Worm (Caenorhabditis elegans): ENCODE measurements around the gene Y71H2AM.6.

Gene Y71H2AM.6

DNA sequence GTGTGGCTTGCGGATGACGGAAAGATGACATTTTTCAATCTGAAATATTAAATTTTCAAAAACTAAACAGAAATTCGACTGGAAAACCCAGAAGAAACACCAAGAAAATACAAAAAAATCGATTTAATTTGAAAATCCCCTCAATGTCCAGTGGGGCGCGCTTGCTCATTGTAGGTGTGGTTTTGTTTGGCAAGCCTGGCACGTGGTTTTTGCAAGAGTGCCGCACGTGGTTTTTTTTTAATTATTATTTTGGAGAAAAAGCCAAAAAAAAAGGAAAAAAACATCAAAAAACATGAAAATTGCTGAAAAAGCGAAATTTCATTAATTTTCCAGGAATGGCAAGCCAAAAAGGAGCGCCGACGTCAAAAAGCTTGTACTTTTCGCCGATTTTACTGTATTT is 12.2 kb upstream of the Y71H2AM.6 start, which contains the start of gene swsn-3 (continued):
- TF ChIP-seq sup-37 (GFP tag; optimal IDR thresholded peaks at IDR 0.05) (peak; percentile 34), nhr-71 (tag; optimal IDR thresholded peaks at IDR 0.05) (peak; percentile 91), xbp-1 (tag; optimal IDR thresholded peaks at IDR 0.05) (peak; percentile 88), unc-62 (GFP tag; optimal IDR thresholded peaks at IDR 0.05) (no peak), mab-9 (GFP tag; IDR thresholded peaks at IDR 0.05) (no peak), fos-1 (tag; optimal IDR thresholded peaks at IDR 0.05) (peak; percentile 59), lir-3 (tag; optimal IDR thresholded peaks at IDR 0.05; ENCODE audit: poor library complexity) (no peak), elt-2 (tag; optimal IDR thresholded peaks at IDR 0.05) (peak; percentile 68), nhr-77 (tag; optimal IDR thresholded peaks at IDR 0.05) (peak; percentile 73), pqm-1 (tag; optimal IDR thresholded peaks at IDR 0.05) (no peak), ceh-90 (tag; optimal IDR thresholded peaks at IDR 0.05) (peak; percentile 4), nhr-20 (tag; optimal IDR thresholded peaks at IDR 0.05) (peak; percentile 86), efl-3 (GFP tag; optimal IDR thresholded peaks at IDR 0.05) (no peak), efl-1 (optimal IDR thresholded peaks at IDR 0.05) (peak; percentile 87), efl-1 (GFP tag; optimal IDR thresholded peaks at IDR 0.05 in 1 of 2) (peak; percentile 83 to 98), alr-1 (tag; optimal IDR thresholded peaks at IDR 0.05; ENCODE audit: borderline replicate concordance) (no peak), irx-1 (tag; optimal IDR thresholded peaks at IDR 0.05) (peak; percentile 82), nhr-84 (tag; optimal IDR thresholded peaks at IDR 0.05) (no peak), nhr-90 (tag; optimal IDR thresholded peaks at IDR 0.05; ENCODE audit: poor library complexity) (peak; percentile 91), mef-2 (tag; optimal IDR thresholded peaks at IDR 0.05) (no peak), F16B12.6 (tag; optimal IDR thresholded peaks at IDR 0.05) (peak; percentile 72), unc-98 (GFP tag; IDR thresholded peaks at IDR 0.05) (peak; percentile 40; the same call in 1 of the 2 replicates), lin-15B (tag; optimal IDR thresholded peaks at IDR 0.05) (peak; percentile 93), rnt-1 (tag; optimal IDR thresholded peaks at IDR 0.05) (peak; percentile 96), snu-23 (GFP tag; optimal IDR thresholded peaks at IDR 0.05) (peak; percentile 89), isw-1 (GFP tag; IDR thresholded peaks at IDR 0.05) (peak; percentile 84), ama-1 (optimal IDR thresholded peaks at IDR 0.05) (no peak), vab-15 (tag; optimal IDR thresholded peaks at IDR 0.05) (no peak), dsc-1 (tag; optimal IDR thresholded peaks at IDR 0.05) (peak; percentile 91), grh-1 (GFP tag; IDR thresholded peaks at IDR 0.05) (peak; percentile 70), lsy-2 (tag; optimal IDR thresholded peaks at IDR 0.05) (peak; percentile 94 to 95), nhr-19 (GFP tag; conservative IDR thresholded peaks at IDR 0.05) (peak; percentile 85), swsn-7 (tag; optimal IDR thresholded peaks at IDR 0.05) (peak; percentile 85), hpl-2 (GFP tag; optimal IDR thresholded peaks at IDR 0.05) (peak; percentile 83), ztf-4 (tag; optimal IDR thresholded peaks at IDR 0.05) (peak; percentile 77), ces-1 (GFP tag; optimal IDR thresholded peaks at IDR 0.05) (no peak), lin-35 (GFP tag; optimal IDR thresholded peaks at IDR 0.05) (peak; percentile 79 to 87), nhr-76 (tag; optimal IDR thresholded peaks at IDR 0.05) (peak; percentile 33)

DNA sequence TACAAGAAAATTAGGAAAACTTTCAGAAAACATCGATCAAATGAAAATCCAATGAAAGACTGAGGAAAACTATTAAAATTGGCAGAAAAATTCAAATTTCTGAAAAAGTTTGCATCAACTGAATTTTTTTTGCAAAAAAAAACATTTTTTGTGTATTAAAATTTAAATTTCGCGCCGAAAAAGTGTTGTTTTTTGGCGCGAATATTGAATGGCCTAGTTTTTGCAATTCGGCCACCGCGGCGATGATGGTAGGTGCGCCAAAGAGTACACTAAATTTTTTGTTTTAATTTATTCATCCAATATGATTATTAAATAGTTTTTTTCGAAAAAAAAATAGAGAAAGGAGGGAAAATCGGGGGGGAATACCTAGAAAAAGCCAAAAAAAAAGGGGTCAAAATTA is 11.8 kb upstream of the Y71H2AM.6 start:
- TF ChIP-seq dpl-1 (GFP tag; optimal IDR thresholded peaks at IDR 0.05) (peak in 2 of 3 experiments; percentile 51 to 61), efl-1 (optimal IDR thresholded peaks at IDR 0.05) (peak; percentile 3 to 75), efl-1 (GFP tag; optimal IDR thresholded peaks at IDR 0.05 in 1 of 2) (peak; percentile 64 to 97), lin-35 (GFP tag; optimal IDR thresholded peaks at IDR 0.05) (peak in 1 of 2 experiments; percentile 33), zag-1 (tag; optimal IDR thresholded peaks at IDR 0.05) (no peak)

DNA sequence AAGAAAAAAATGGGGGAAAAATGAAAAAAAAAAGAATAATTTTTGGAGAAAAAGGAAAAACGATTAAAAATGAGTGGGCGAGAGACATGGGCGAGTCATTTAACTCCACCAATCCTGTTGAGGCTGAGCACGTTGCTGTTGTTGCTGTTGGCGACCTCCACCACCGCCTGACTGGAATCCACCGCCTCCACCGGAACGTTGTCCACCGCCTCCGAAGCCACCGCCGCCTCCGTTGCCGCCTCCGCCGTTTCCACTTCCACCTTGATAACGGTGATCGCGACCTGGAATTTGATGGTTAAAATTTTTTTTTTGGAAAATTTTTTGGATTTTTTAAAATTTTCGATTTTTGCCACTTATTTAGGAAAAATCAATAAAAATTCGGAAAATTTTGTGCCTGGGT is 10.1 kb upstream of the Y71H2AM.6 start:
- no peak for TF ChIP-seq mab-9 (GFP tag; IDR thresholded peaks at IDR 0.05)
- TF ChIP-seq ces-1 (GFP tag; optimal IDR thresholded peaks at IDR 0.05), result no peak
- TF ChIP-seq unc-62 (GFP tag; optimal IDR thresholded peaks at IDR 0.05), result no peak
- no peak for TF ChIP-seq lin-35 (GFP tag; optimal IDR thresholded peaks at IDR 0.05)
- TF ChIP-seq zip-4 (GFP tag; optimal IDR thresholded peaks at IDR 0.05), result no peak

Data from whole organism, L1 larva.